Worm (Caenorhabditis elegans) whole organism, L4/young adult: Measurements from ENCODE around the gene hdl-1.

ENCODE experiments used
- dao-5 ChIP-seq: sonication (generic microtip); optimal IDR thresholded peaks from 2 replicates; lab custom pipeline; 2016; ENCODE audit warnings: missing genotype, missing genetic modification characterization, moderate library complexity, missing compliant biosample characterization
- him-1 ChIP-seq: sonication (generic microtip); optimal IDR thresholded peaks from 2 replicates; lab custom pipeline; 2016; ENCODE audit warnings: missing genotype, missing genetic modification reagents, missing genetic modification characterization, missing compliant biosample characterization

ce11 chrIV:11952612-11953299 is 3.1 kb upstream of the hdl-1 start, which contains the start of gene gdh-1:
- TF ChIP-seq him-1 (no peak), dao-5 (tag; lab: Kevin White, UChicago) (no peak)
